Fruit fly (Drosophila melanogaster): ENCODE measurements around the gene Cdep.

Cdep gene

dm6 chr3R:4989150-4990017 lies 79.0 kb downstream of the Cdep start (continued):
- TF ChIP-seq CG1529 (GFP tag; optimal IDR thresholded peaks at IDR 0.05) (peak; percentile 63), kay (GFP tag; optimal IDR thresholded peaks at IDR 0.05) (no peak), sd (tag; optimal IDR thresholded peaks at IDR 0.05) (peak; percentile 93), CG9817 (tag; optimal IDR thresholded peaks at IDR 0.05) (no peak), ems (GFP tag; optimal IDR thresholded peaks at IDR 0.05) (peak; percentile 17), CG3281 (GFP tag; optimal IDR thresholded peaks at IDR 0.05) (no peak), CG32532 (GFP tag; IDR thresholded peaks at IDR 0.05) (no peak), CG30431 (GFP tag; optimal IDR thresholded peaks at IDR 0.05) (peak; percentile 35), cato (GFP tag; optimal IDR thresholded peaks at IDR 0.05; ENCODE audit: borderline replicate concordance) (peak; percentile 16), tap (tag; optimal IDR thresholded peaks at IDR 0.05) (no peak), zfh1 (GFP tag; IDR thresholded peaks at IDR 0.05) (no peak), Deaf1 (tag; optimal IDR thresholded peaks at IDR 0.05) (peak; percentile 21), CG14014 (GFP tag; IDR thresholded peaks at IDR 0.05) (no peak), luna (GFP tag; optimal IDR thresholded peaks at IDR 0.05) (no peak), tna (GFP tag; IDR thresholded peaks at IDR 0.05; ENCODE audit: partially characterized antibody) (no peak), mam (GFP tag; optimal IDR thresholded peaks at IDR 0.05) (no peak), CTCF (GFP tag; optimal IDR thresholded peaks at IDR 0.05) (no peak), exex (tag; optimal IDR thresholded peaks at IDR 0.05) (no peak), Antp (GFP tag; optimal IDR thresholded peaks at IDR 0.05) (peak; percentile 1), Blimp-1 (GFP tag; optimal IDR thresholded peaks at IDR 0.05) (peak; percentile 47), dmrt99B (tag; optimal IDR thresholded peaks at IDR 0.05) (peak; percentile 64), CG6654 (GFP tag; optimal IDR thresholded peaks at IDR 0.05) (peak; percentile 16), repo (GFP tag; optimal IDR thresholded peaks at IDR 0.05) (peak; percentile 22), Lhr (GFP tag; optimal IDR thresholded peaks at IDR 0.05) (peak; percentile 38), unpg (GFP tag; optimal IDR thresholded peaks at IDR 0.05) (peak; percentile 22), CG1233 (GFP tag; optimal IDR thresholded peaks at IDR 0.05) (peak; percentile 30), chinmo (GFP tag; IDR thresholded peaks at IDR 0.05; ENCODE audit: partially characterized antibody) (0 out of 4 replicates have a peak, but pooled peaks have one; percentile 22), Ravus (GFP tag; IDR thresholded peaks at IDR 0.05) (no peak), Lpt (GFP tag; optimal IDR thresholded peaks at IDR 0.05) (no peak), CG4404 (GFP tag; IDR thresholded peaks at IDR 0.05) (no peak), Vsx1 (GFP tag; optimal IDR thresholded peaks at IDR 0.05) (peak; percentile 10), ro (GFP tag; IDR thresholded peaks at IDR 0.05) (no peak), jumu (GFP tag; optimal IDR thresholded peaks at IDR 0.05) (peak; percentile 21), Bteb2 (GFP tag; optimal IDR thresholded peaks at IDR 0.05) (no peak), CG7786 (GFP tag; optimal IDR thresholded peaks at IDR 0.05) (peak; percentile 34), ham (GFP tag; IDR thresholded peaks at IDR 0.05) (no peak), gt (GFP tag; IDR thresholded peaks at IDR 0.05) (no peak), CG4820 (GFP tag; optimal IDR thresholded peaks at IDR 0.05) (peak; percentile 56), CG16863 (GFP tag; optimal IDR thresholded peaks at IDR 0.05) (peak; percentile 48), kah (GFP tag; optimal IDR thresholded peaks at IDR 0.05) (no peak), Usf (GFP tag; optimal IDR thresholded peaks at IDR 0.05) (peak; percentile 54), lmd (GFP tag; IDR thresholded peaks at IDR 0.05) (0 out of 2 replicates have a peak, but pooled peaks have one; percentile 37), peb (GFP tag; IDR thresholded peaks at IDR 0.05) (no peak), Dip3 (GFP tag; optimal IDR thresholded peaks at IDR 0.05) (no peak), lola (GFP tag; optimal IDR thresholded peaks at IDR 0.05) (peak in 1 of 3 experiments; percentile 92), fd102C (GFP tag; optimal IDR thresholded peaks at IDR 0.05) (peak; percentile 50), wek (GFP tag; optimal IDR thresholded peaks at IDR 0.05) (no peak), CG18599 (GFP tag; optimal IDR thresholded peaks at IDR 0.05) (peak; percentile 24), CG3726 (GFP tag; IDR thresholded peaks at IDR 0.05) (no peak), CG6854 (GFP tag; optimal IDR thresholded peaks at IDR 0.05) (no peak)
